Fruit fly (Drosophila melanogaster): ENCODE results near the gene Ccdc85.

The Ccdc85 gene

dm6 chr2L:2993702-2994101, 5.4 kb upstream of the Ccdc85 start:
- no peak for TF ChIP-seq noc (tag; optimal IDR thresholded peaks at IDR 0.05)

- no peak for TF ChIP-seq noc (tag; optimal IDR thresholded peaks at IDR 0.05)
These were observed 523 bp downstream of the Ccdc85 start for dm6 chr2L:2999609-3000008.

- TF ChIP-seq noc (tag; optimal IDR thresholded peaks at IDR 0.05) = no peak
These were observed 1.4 kb downstream of the Ccdc85 start for dm6 chr2L:3000517-3000934.

- TF ChIP-seq noc (tag; optimal IDR thresholded peaks at IDR 0.05) = no peak
These were observed 2.9 kb downstream of the Ccdc85 start for dm6 chr2L:3001953-3002352.

- no peak for TF ChIP-seq noc (tag; optimal IDR thresholded peaks at IDR 0.05)
These were observed 4.3 kb downstream of the Ccdc85 start for dm6 chr2L:3003399-3003798.

- no peak for TF ChIP-seq noc (tag; optimal IDR thresholded peaks at IDR 0.05)
These were observed 5.5 kb downstream of the Ccdc85 start for dm6 chr2L:3004601-3005000.

dm6 chr2L:3005483-3005882, 6.4 kb downstream of the Ccdc85 start:
- no peak for TF ChIP-seq noc (tag; optimal IDR thresholded peaks at IDR 0.05)

- no peak for TF ChIP-seq noc (tag; optimal IDR thresholded peaks at IDR 0.05)
These were observed 7.1 kb downstream of the Ccdc85 start for dm6 chr2L:3006194-3006593.

- TF ChIP-seq noc (tag; optimal IDR thresholded peaks at IDR 0.05) = no peak
These were observed 7.9 kb downstream of the Ccdc85 start for dm6 chr2L:3006925-3007426.

- TF ChIP-seq noc (tag; optimal IDR thresholded peaks at IDR 0.05) = no peak
These were observed 10.4 kb downstream of the Ccdc85 start for dm6 chr2L:3009438-3009837.

dm6 chr2L:3011484-3011883, 12.4 kb downstream of the Ccdc85 start:
- no peak for TF ChIP-seq noc (tag; optimal IDR thresholded peaks at IDR 0.05)

dm6 chr2L:3012780-3013179, 13.7 kb downstream of the Ccdc85 start:
- TF ChIP-seq noc (tag; optimal IDR thresholded peaks at IDR 0.05) = no peak

dm6 chr2L:3018212-3018611, 19.1 kb downstream of the Ccdc85 start, which contains the start of the genes CG17224 and CG17264:
Gene CG17224, minus strand, starts transcription at chr2L:3018308.
Gene CG17264, plus strand, starts transcription at chr2L:3018508.
- no peak for TF ChIP-seq noc (tag; optimal IDR thresholded peaks at IDR 0.05)

dm6 chr2L:3022986-3023385, 23.9 kb downstream of the Ccdc85 start, which contains the start of the genes alpha4GT1 and Prp40:
Gene alpha4GT1, minus strand, starts transcription at chr2L:3023141.
Gene Prp40, plus strand, starts transcription at chr2L:3023226.
- no peak for TF ChIP-seq noc (tag; optimal IDR thresholded peaks at IDR 0.05)

- TF ChIP-seq noc (tag; optimal IDR thresholded peaks at IDR 0.05) = no peak
These were observed 29.9 kb downstream of the Ccdc85 start, which contains the start of the genes Sf3b2 and CG17219 for dm6 chr2L:3029012-3029411. Gene Sf3b2, minus strand, starts transcription at chr2L:3029168. Gene CG17219, plus strand, starts transcription at chr2L:3029253.

- no peak for TF ChIP-seq noc (tag; optimal IDR thresholded peaks at IDR 0.05)
These were observed 31.3 kb downstream of the Ccdc85 start, which contains the start of gene GABPI for dm6 chr2L:3030350-3030749. Gene GABPI, plus strand, starts transcription at chr2L:3030539.

- no peak for TF ChIP-seq noc (tag; optimal IDR thresholded peaks at IDR 0.05)
These were observed 35.9 kb downstream of the Ccdc85 start, which contains the start of gene CG17258 for dm6 chr2L:3034969-3035368. Gene CG17258, minus strand, starts transcription at chr2L:3035348.

dm6 chr2L:3037153-3037579, 38.1 kb downstream of the Ccdc85 start, which contains the start of the genes CG17260 and SerRS:
Gene CG17260, plus strand, starts transcription at chr2L:3037230.
Gene SerRS, minus strand, starts transcription at chr2L:3037403.
- TF ChIP-seq noc (tag; optimal IDR thresholded peaks at IDR 0.05) = peak; percentile 93

All from whole organism, larva.